Fruit fly (Drosophila melanogaster) whole organism, embryonic: ENCODE results near the gene PDCD-5.

Experiments
- Aef1 ChIP-seq: fragments of 200-800 bp; sonication (Bioruptor generic); IDR thresholded peaks from 3 replicates; pipeline ENCODE4 v1.3.6; 2022; ENCODE audit warnings: missing biosample characterization, missing genetic modification characterization
- Asciz ChIP-seq: fragments of 200-800 bp; sonication (Bioruptor generic); optimal IDR thresholded peaks from 2 replicates; lab custom pipeline; 2017; ENCODE audit warnings: missing biosample characterization, mild to moderate bottlenecking, missing genetic modification characterization, missing genetic modification reagents
- BtbVII ChIP-seq: fragments of 200-800 bp; sonication (Bioruptor generic); optimal IDR thresholded peaks from 3 replicates; lab custom pipeline; 2017; ENCODE audit warnings: missing biosample characterization, mild to moderate bottlenecking, missing genetic modification characterization
- CG10565 ChIP-seq: fragments of 200-800 bp; sonication (Bioruptor generic); optimal IDR thresholded peaks from 3 replicates; lab custom pipeline; 2016; ENCODE audit warnings: missing biosample characterization, mild to moderate bottlenecking, missing genetic modification characterization
- CG10654 ChIP-seq: fragments of 200-800 bp; sonication (Bioruptor generic); optimal IDR thresholded peaks from 2 replicates; lab custom pipeline; 2016; ENCODE audit warnings: missing biosample characterization, missing genetic modification characterization
- CG11456 ChIP-seq: fragments of 200-800 bp; sonication (Bioruptor generic); IDR thresholded peaks from 3 replicates; pipeline ENCODE4 v1.3.6; 2022; ENCODE audit warnings: missing biosample characterization, missing genetic modification characterization
- CG12104 ChIP-seq: fragments of 200-800 bp; sonication (Bioruptor generic); optimal IDR thresholded peaks from 3 replicates; lab custom pipeline; 2016; ENCODE audit warnings: missing biosample characterization, missing genetic modification characterization
- CG12236 ChIP-seq: fragments of 200-800 bp; sonication (Bioruptor generic); optimal IDR thresholded peaks from 2 replicates; lab custom pipeline; 2016; ENCODE audit warnings: missing biosample characterization, missing genetic modification characterization
- CG12299 ChIP-seq: fragments of 200-800 bp; sonication (Bioruptor generic); optimal IDR thresholded peaks from 2 replicates; lab custom pipeline; 2018; ENCODE audit warnings: missing biosample characterization, mild to moderate bottlenecking, missing genetic modification characterization
- CG12659 ChIP-seq: fragments of 200-800 bp; sonication (Bioruptor generic); optimal IDR thresholded peaks from 3 replicates; lab custom pipeline; 2017; ENCODE audit warnings: mild to moderate bottlenecking, missing biosample characterization, missing genetic modification reagents, missing genetic modification characterization
- CG13287 ChIP-seq: fragments of 200-800 bp; sonication (Bioruptor generic); IDR thresholded peaks from 2 replicates; pipeline ENCODE4 v1.3.6; 2022; ENCODE audit warnings: missing biosample characterization, missing genetic modification characterization; ENCODE audit not compliant: partially characterized antibody
- CG13296 ChIP-seq: fragments of 200-800 bp; sonication (Bioruptor generic); optimal IDR thresholded peaks from 3 replicates; lab custom pipeline; 2018; ENCODE audit warnings: missing biosample characterization, mild to moderate bottlenecking, missing genetic modification characterization
- CG14441 ChIP-seq: fragments of 200-800 bp; sonication (Bioruptor generic); IDR thresholded peaks from 2 replicates; pipeline ENCODE4 v1.3.6; 2022; ENCODE audit warnings: missing biosample characterization, missing genetic modification characterization
- CG15696 ChIP-seq: fragments of 200-800 bp; sonication (Bioruptor generic); optimal IDR thresholded peaks from 2 replicates; lab custom pipeline; 2019; ENCODE audit warnings: missing biosample characterization, mild to moderate bottlenecking, missing genetic modification characterization, moderate library complexity
- CG17385 ChIP-seq: fragments of 200-800 bp; sonication (Bioruptor generic); optimal IDR thresholded peaks from 3 replicates; lab custom pipeline; 2018; ENCODE audit warnings: missing biosample characterization, mild to moderate bottlenecking, missing genetic modification characterization
- CG17829 ChIP-seq: fragments of 200-800 bp; optimal IDR thresholded peaks from 2 replicates; lab custom pipeline; 2019; ENCODE audit warnings: missing biosample characterization, mild to moderate bottlenecking, missing genetic modification characterization, moderate library complexity
- CG18764 ChIP-seq: fragments of 200-800 bp; sonication (Bioruptor generic); optimal IDR thresholded peaks from 3 replicates; lab custom pipeline; 2016; ENCODE audit warnings: missing biosample characterization, missing genetic modification characterization
- CG2678 ChIP-seq: fragments of 200-800 bp; sonication (Bioruptor generic); optimal IDR thresholded peaks from 3 replicates; lab custom pipeline; 2019; ENCODE audit warnings: missing biosample characterization, mild to moderate bottlenecking, missing genetic modification characterization, moderate library complexity
- CG2889 ChIP-seq: fragments of 200-800 bp; sonication (Bioruptor generic); IDR thresholded peaks from 3 replicates; pipeline ENCODE4 v1.3.6; 2022; ENCODE audit warnings: missing biosample characterization, missing genetic modification characterization
- CG3847 ChIP-seq: fragments of 200-800 bp; sonication (Bioruptor generic); IDR thresholded peaks from 2 replicates; pipeline ENCODE4 v1.3.6; 2022; ENCODE audit warnings: missing biosample characterization, missing genetic modification characterization
- CG4360 ChIP-seq: fragments of 200-800 bp; sonication (Bioruptor generic); IDR thresholded peaks from 2 replicates; pipeline ENCODE4 v1.3.6; 2022; ENCODE audit warnings: missing biosample characterization, missing genetic modification characterization
- CG6175 ChIP-seq: fragments of 200-800 bp; sonication (Bioruptor generic); IDR thresholded peaks from 3 replicates; pipeline ENCODE4 v1.3.6; 2022; ENCODE audit warnings: missing biosample characterization, missing genetic modification characterization
- CG8944 ChIP-seq: fragments of 200-800 bp; sonication (Bioruptor generic); optimal IDR thresholded peaks from 3 replicates; lab custom pipeline; 2016; ENCODE audit warnings: missing biosample characterization, missing genetic modification characterization
- CG9876 ChIP-seq: fragments of 200-800 bp; sonication (Bioruptor generic); optimal IDR thresholded peaks from 2 replicates; lab custom pipeline; 2016; ENCODE audit warnings: missing biosample characterization, missing genetic modification characterization
- Dip3 ChIP-seq: fragments of 200-800 bp; sonication (Bioruptor generic); optimal IDR thresholded peaks from 3 replicates; lab custom pipeline; 2016; ENCODE audit warnings: missing biosample characterization, missing genetic modification characterization
- ERR ChIP-seq: fragments of 200-800 bp; sonication (Bioruptor generic); optimal IDR thresholded peaks from 2 replicates; lab custom pipeline; 2016; ENCODE audit warnings: missing biosample characterization, missing genetic modification characterization
- Ets97D ChIP-seq: fragments of 200-800 bp; sonication (Bioruptor generic); optimal IDR thresholded peaks from 3 replicates; lab custom pipeline; 2016; ENCODE audit warnings: missing biosample characterization, missing genetic modification characterization
- Gug ChIP-seq: fragments of 200-800 bp; sonication (Bioruptor generic); IDR thresholded peaks from 4 replicates; pipeline ENCODE4 v1.3.6; 2022; ENCODE audit warnings: missing biosample characterization, missing genetic modification characterization
- HHEX ChIP-seq: fragments of 200-800 bp; sonication (Bioruptor generic); optimal IDR thresholded peaks from 3 replicates; lab custom pipeline; 2017; ENCODE audit warnings: missing biosample characterization, mild to moderate bottlenecking, missing genetic modification characterization, missing genetic modification reagents
- HLHmδ ChIP-seq: fragments of 200-800 bp; sonication (Bioruptor generic); optimal IDR thresholded peaks from 2 replicates; lab custom pipeline; 2018; ENCODE audit warnings: missing biosample characterization, mild to moderate bottlenecking, missing genetic modification characterization, moderate library complexity
- Mrtf ChIP-seq: fragments of 200-800 bp; sonication (Bioruptor generic); IDR thresholded peaks from 3 replicates; pipeline ENCODE4 v1.3.6; 2022; ENCODE audit warnings: missing biosample characterization, missing genetic modification characterization
- Scr ChIP-seq: fragments of 200-800 bp; sonication (Bioruptor generic); IDR thresholded peaks from 2 replicates; pipeline ENCODE4 v1.3.6; 2022; ENCODE audit warnings: missing biosample characterization, missing genetic modification characterization; ENCODE audit not compliant: partially characterized antibody
- Sin3A ChIP-seq: fragments of >200 bp; optimal IDR thresholded peaks from 2 replicates; lab custom pipeline; 2018
- Trl ChIP-seq, 3 experiments: fragments of >200 bp in 2 of 3; fragments of 200-800 bp in 1 of 3; sonication (Bioruptor generic) in 1 of 3; optimal IDR thresholded peaks; 2 replicates in 1 of 3; 3 replicates in 2 of 3; lab custom pipeline; 2016 to 2017; ENCODE audit warnings: missing biosample characterization in 1 of 3, missing genetic modification characterization in 1 of 3
- Vsx1 ChIP-seq: fragments of 200-800 bp; sonication (Bioruptor generic); optimal IDR thresholded peaks from 2 replicates; lab custom pipeline; 2017; ENCODE audit warnings: missing biosample characterization, mild to moderate bottlenecking, missing genetic modification characterization, missing genetic modification reagents
- ash1 ChIP-seq: fragments of 200-800 bp; sonication (Bioruptor generic); optimal IDR thresholded peaks from 2 replicates; lab custom pipeline; 2018; ENCODE audit warnings: missing biosample characterization, mild to moderate bottlenecking, missing genetic modification characterization
- ato ChIP-seq: fragments of 200-800 bp; sonication (Bioruptor generic); IDR thresholded peaks from 2 replicates; pipeline ENCODE4 v1.3.6; 2022; ENCODE audit warnings: missing biosample characterization, missing genetic modification characterization; ENCODE audit not compliant: partially characterized antibody
- az2 ChIP-seq: fragments of 200-800 bp; sonication (Bioruptor generic); optimal IDR thresholded peaks from 3 replicates; lab custom pipeline; 2016; ENCODE audit warnings: missing biosample characterization, missing genetic modification characterization
- croc ChIP-seq: fragments of 200-800 bp; sonication (Bioruptor generic); conservative IDR thresholded peaks from 3 replicates; pipeline ENCODE4 v1.3.6; 2022; ENCODE audit warnings: missing biosample characterization, missing genetic modification characterization
- danr ChIP-seq: fragments of 200-800 bp; sonication (Bioruptor generic); IDR thresholded peaks from 2 replicates; pipeline ENCODE4 v1.3.6; 2022; ENCODE audit warnings: missing biosample characterization, missing genetic modification characterization
- dmrt11E ChIP-seq: fragments of 200-800 bp; sonication (Bioruptor generic); optimal IDR thresholded peaks from 3 replicates; lab custom pipeline; 2018; ENCODE audit warnings: missing biosample characterization, mild to moderate bottlenecking, missing genetic modification characterization, moderate library complexity
- eve ChIP-seq, 2 experiments: fragments of >200 bp; optimal IDR thresholded peaks; 2 replicates each; lab custom pipeline; 2017; ENCODE audit warnings: missing biosample characterization in 2 of 2, missing genetic modification characterization in 2 of 2
- ham ChIP-seq: fragments of 200-800 bp; sonication (Bioruptor generic); IDR thresholded peaks from 2 replicates; pipeline ENCODE4 v1.3.6; 2022; ENCODE audit warnings: missing biosample characterization, missing genetic modification characterization
- jing ChIP-seq: fragments of 200-800 bp; sonication (Bioruptor generic); optimal IDR thresholded peaks from 2 replicates; lab custom pipeline; 2018; ENCODE audit warnings: missing biosample characterization, mild to moderate bottlenecking, missing genetic modification characterization
- odd ChIP-seq: fragments of 200-800 bp; sonication (Bioruptor generic); optimal IDR thresholded peaks from 2 replicates; lab custom pipeline; 2017; ENCODE audit warnings: missing biosample characterization, mild to moderate bottlenecking, missing genetic modification characterization
- pho ChIP-seq: fragments of 200-800 bp; sonication (Bioruptor generic); optimal IDR thresholded peaks from 2 replicates; lab custom pipeline; 2016; ENCODE audit warnings: missing biosample characterization, missing genetic modification characterization
- repo ChIP-seq: fragments of 200-800 bp; sonication (Bioruptor generic); optimal IDR thresholded peaks from 2 replicates; lab custom pipeline; 2016; ENCODE audit warnings: missing biosample characterization, missing genetic modification characterization
- run ChIP-seq: fragments of 200-800 bp; sonication (Bioruptor generic); optimal IDR thresholded peaks from 3 replicates; lab custom pipeline; 2018; ENCODE audit warnings: missing biosample characterization, mild to moderate bottlenecking, missing genetic modification characterization
- sob ChIP-seq: fragments of 200-800 bp; sonication (Bioruptor generic); IDR thresholded peaks from 2 replicates; pipeline ENCODE4 v1.3.6; 2022; ENCODE audit warnings: missing biosample characterization, missing genetic modification characterization
- usp ChIP-seq: fragments of >200 bp; optimal IDR thresholded peaks from 2 replicates; lab custom pipeline; 2017; ENCODE audit warnings: missing biosample characterization, missing genetic modification characterization
- z ChIP-seq: fragments of 200-800 bp; sonication (Bioruptor generic); IDR thresholded peaks from 3 replicates; pipeline ENCODE4 v1.3.6; 2022; ENCODE audit warnings: missing biosample characterization, missing genetic modification characterization
- zen ChIP-seq: fragments of 200-800 bp; sonication (Bioruptor generic); optimal IDR thresholded peaks from 3 replicates; lab custom pipeline; 2018; ENCODE audit warnings: missing biosample characterization, mild to moderate bottlenecking, missing genetic modification characterization, moderate library complexity

PDCD-5 gene

dm6 chr3L:16231857-16232256 is at the start of gene PDCD-5, which contains the start of gene MED10 (continued):
- TF ChIP-seq Trl (optimal IDR thresholded peaks at IDR 0.05; lab: Kevin White, UChicago) (no peak), Trl (GFP tag; optimal IDR thresholded peaks at IDR 0.05; lab: Kevin White, UChicago) (no peak), CG6175 (GFP tag; lab: Robert Waterston, UW) (no peak), Asciz (GFP tag; lab: Kevin White, UChicago) (no peak), danr (GFP tag; lab: Robert Waterston, UW) (no peak), repo (GFP tag; lab: Kevin White, UChicago) (no peak), CG12236 (GFP tag; lab: Kevin White, UChicago) (no peak), usp (GFP tag; lab: Kevin White, UChicago) (no peak), CG8944 (no peak), pho (no peak), HLHmδ (GFP tag; lab: Kevin White, UChicago) (no peak), Dip3 (GFP tag; lab: Kevin White, UChicago) (no peak), BtbVII (GFP tag; lab: Kevin White, UChicago) (no peak), CG9876 (GFP tag; lab: Kevin White, UChicago) (no peak), ERR (GFP tag; lab: Kevin White, UChicago) (peak; percentile 27), croc (GFP tag; lab: Robert Waterston, UW) (no peak), Ets97D (GFP tag; lab: Kevin White, UChicago) (peak; percentile 82), ham (no peak), CG10654 (no peak), CG14441 (no peak), sob (GFP tag; lab: Robert Waterston, UW) (peak; percentile 44; the same call in 1 of the 2 replicates), CG17829 (tag; lab: Kevin White, UChicago) (peak; percentile 28), CG15696 (tag; lab: Kevin White, UChicago) (no peak), az2 (GFP tag; lab: Kevin White, UChicago) (no peak), CG18764 (GFP tag; lab: Kevin White, UChicago) (no peak), CG3847 (GFP tag; lab: Robert Waterston, UW) (peak; percentile 35; the same call in 1 of the 2 replicates), Sin3A (peak; percentile 72), odd (GFP tag; lab: Kevin White, UChicago) (no peak), CG12299 (tag; lab: Kevin White, UChicago) (no peak), Aef1 (no peak), HHEX (GFP tag; lab: Kevin White, UChicago) (no peak), jing (GFP tag; lab: Kevin White, UChicago) (no peak), Scr (GFP tag; lab: Robert Waterston, UW) (peak; percentile 46), ato (GFP tag; lab: Robert Waterston, UW) (no peak), eve (GFP tag; optimal IDR thresholded peaks at IDR 0.05; lab: Kevin White, UChicago) (no peak), CG11456 (GFP tag; lab: Robert Waterston, UW) (no peak), CG2678 (tag; lab: Kevin White, UChicago) (no peak), CG2889 (GFP tag; lab: Robert Waterston, UW) (no peak), Mrtf (GFP tag; lab: Robert Waterston, UW) (no peak), CG13287 (GFP tag; lab: Robert Waterston, UW) (peak; percentile 36; the same call in 1 of the 2 replicates), CG12659 (peak; percentile 60), ash1 (GFP tag; lab: Kevin White, UChicago) (no peak), run (tag; lab: Kevin White, UChicago) (no peak), CG13296 (GFP tag; lab: Kevin White, UChicago) (no peak), z (GFP tag; lab: Robert Waterston, UW) (no peak), CG17385 (peak; percentile 99), CG12104 (GFP tag; lab: Kevin White, UChicago) (no peak), zen (tag; lab: Kevin White, UChicago) (peak; percentile 36), Gug (GFP tag; lab: Robert Waterston, UW) (no peak), Vsx1 (GFP tag; lab: Kevin White, UChicago) (no peak), CG10565 (GFP tag; lab: Kevin White, UChicago) (no peak), dmrt11E (tag; lab: Kevin White, UChicago) (peak; percentile 24), CG4360 (GFP tag; lab: Robert Waterston, UW) (no peak)
